Fruit fly (Drosophila melanogaster): ENCODE results near the gene Cpr65Ax2.
A peak's percentile ranks its signal among the peaks of the same experiment; 100 is the strongest.

Gene Cpr65Ax2

dm6 chr3L:6184884-6185438 lies 34.3 kb upstream of the Cpr65Ax2 start, which contains the start of the genes D19B and CG43293 (continued):
- TF ChIP-seq unc-4 (GFP tag; IDR thresholded peaks at IDR 0.05; ENCODE audit: partially characterized antibody) (peak; percentile 57; the same call in 1 of the 2 replicates), NC2α (GFP tag; optimal IDR thresholded peaks at IDR 0.05) (peak; percentile 45), zfh2 (GFP tag; optimal IDR thresholded peaks at IDR 0.05) (peak; percentile 86), lbe (GFP tag; optimal IDR thresholded peaks at IDR 0.05) (peak; percentile 78), dysf (GFP tag; IDR thresholded peaks at IDR 0.05) (peak; percentile 91), CG7372 (GFP tag; IDR thresholded peaks at IDR 0.05) (peak; percentile 73), CG12219 (GFP tag; optimal IDR thresholded peaks at IDR 0.05) (peak; percentile 84), bbx (GFP tag; IDR thresholded peaks at IDR 0.05; ENCODE audit: partially characterized antibody) (peak; percentile 77), sens-2 (GFP tag; IDR thresholded peaks at IDR 0.05) (peak; percentile 64), CG10543 (GFP tag; optimal IDR thresholded peaks at IDR 0.05) (peak; percentile 78), Deaf1 (tag; optimal IDR thresholded peaks at IDR 0.05) (peak; percentile 62), NFAT (GFP tag; IDR thresholded peaks at IDR 0.05) (peak; percentile 96), CG12236 (GFP tag; optimal IDR thresholded peaks at IDR 0.05) (peak; percentile 64), vfl (GFP tag; optimal IDR thresholded peaks at IDR 0.05) (peak; percentile 87), CG14710 (tag; optimal IDR thresholded peaks at IDR 0.05) (peak; percentile 74), MBD-R2 (GFP tag; IDR thresholded peaks at IDR 0.05) (peak; percentile 98), Fer3 (tag; optimal IDR thresholded peaks at IDR 0.05) (peak; percentile 89), bigmax (GFP tag; optimal IDR thresholded peaks at IDR 0.05) (peak; percentile 11), tap (tag; optimal IDR thresholded peaks at IDR 0.05) (peak; percentile 75), CG4854 (GFP tag; optimal IDR thresholded peaks at IDR 0.05) (peak; percentile 73), crc (GFP tag; optimal IDR thresholded peaks at IDR 0.05) (peak; percentile 81), HLH4C (GFP tag; IDR thresholded peaks at IDR 0.05; ENCODE audit: partially characterized antibody) (peak; percentile 43; the same call in 1 of the 3 replicates), CG7928 (GFP tag; optimal IDR thresholded peaks at IDR 0.05) (peak; percentile 61), CG16779 (GFP tag; IDR thresholded peaks at IDR 0.05) (peak; percentile 89), Rx (GFP tag; IDR thresholded peaks at IDR 0.05) (peak; percentile 84), HHEX (GFP tag; optimal IDR thresholded peaks at IDR 0.05) (peak; percentile 84), CG2678 (tag; optimal IDR thresholded peaks at IDR 0.05) (peak; percentile 90), GATAe (GFP tag; conservative IDR thresholded peaks at IDR 0.05) (no peak; the same call in 1 of the 2 replicates), hb (GFP tag; IDR thresholded peaks at IDR 0.05; ENCODE audit: partially characterized antibody) (no peak), CG17385 (GFP tag; optimal IDR thresholded peaks at IDR 0.05) (peak; percentile 81), Mes4 (GFP tag; optimal IDR thresholded peaks at IDR 0.05) (peak; percentile 56), otp (GFP tag; IDR thresholded peaks at IDR 0.05) (peak; percentile 90), zf30C (GFP tag; optimal IDR thresholded peaks at IDR 0.05) (peak; percentile 25), CG6254 (GFP tag; optimal IDR thresholded peaks at IDR 0.05) (peak; percentile 77), tin (GFP tag; optimal IDR thresholded peaks at IDR 0.05) (peak; percentile 92), gsb (GFP tag; IDR thresholded peaks at IDR 0.05) (peak; percentile 75), E2f1 (GFP tag; IDR thresholded peaks at IDR 0.05) (peak; percentile 91), CG8388 (GFP tag; optimal IDR thresholded peaks at IDR 0.05) (peak; percentile 79), HmgZ (tag; optimal IDR thresholded peaks at IDR 0.05) (peak; percentile 92), CG42726 (GFP tag; IDR thresholded peaks at IDR 0.05; ENCODE audit: partially characterized antibody) (no peak), CG8089 (GFP tag; optimal IDR thresholded peaks at IDR 0.05) (peak; percentile 66), CG9437 (GFP tag; optimal IDR thresholded peaks at IDR 0.05) (peak; percentile 63), CG1024 (GFP tag; IDR thresholded peaks at IDR 0.05) (peak; percentile 86), stwl (tag; optimal IDR thresholded peaks at IDR 0.05) (peak; percentile 90), CG6175 (GFP tag; IDR thresholded peaks at IDR 0.05) (peak; percentile 86; the same call in 2 of the 3 replicates), Hr39 (optimal IDR thresholded peaks at IDR 0.05) (no peak), Elba2 (GFP tag; optimal IDR thresholded peaks at IDR 0.05) (peak; percentile 62), Mrtf (GFP tag; IDR thresholded peaks at IDR 0.05) (peak; percentile 89), abd-A (tag; optimal IDR thresholded peaks at IDR 0.05) (no peak), Bgb (GFP tag; IDR thresholded peaks at IDR 0.05; ENCODE audit: partially characterized antibody) (peak; percentile 59; the same call in 1 of the 2 replicates)
